Worm (Caenorhabditis elegans): ENCODE results near the gene ZK673.1.

Gene ZK673.1

DNA sequence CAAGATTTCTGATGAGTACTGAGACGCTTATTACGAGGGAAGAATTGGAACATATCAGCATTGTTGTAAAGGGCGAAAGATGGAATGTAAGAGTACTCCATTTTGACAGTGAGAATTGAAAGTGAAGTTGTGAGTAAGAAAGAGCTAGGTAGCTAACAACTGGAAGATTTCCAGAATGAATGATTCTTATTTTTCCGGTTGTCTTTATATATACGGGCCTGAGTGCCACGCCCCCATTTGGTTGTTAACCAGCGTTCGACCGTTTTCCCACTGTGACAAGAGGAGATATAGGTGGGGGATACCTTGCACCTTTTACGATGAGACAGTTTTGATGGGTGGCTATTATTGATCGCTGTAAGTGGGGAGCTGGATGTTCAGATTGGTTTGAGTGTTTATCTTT, 28.3 kb downstream of the ZK673.1 start, which contains the start of gene ZK666.1:
Gene ZK666.1 (minus strand): TSS at position 101 of the 400 bp plus-strand sequence.
- TF ChIP-seq F57A8.1 (GFP tag; optimal IDR thresholded peaks at IDR 0.05): no peak
- no peak for TF ChIP-seq snpc-4 (GFP tag; optimal IDR thresholded peaks at IDR 0.05)
- no peak for TF ChIP-seq snpc-4 (tag; optimal IDR thresholded peaks at IDR 0.05)
- no peak for TF ChIP-seq F23B12.7 (tag; optimal IDR thresholded peaks at IDR 0.05; ENCODE audit: insufficient read depth)
- no peak for TF ChIP-seq F55B11.4 (tag; optimal IDR thresholded peaks at IDR 0.05; ENCODE audit: borderline replicate concordance, insufficient read depth)
- no peak for TF ChIP-seq lir-1 (GFP tag; conservative IDR thresholded peaks at IDR 0.05)
- no peak for TF ChIP-seq nhr-90 (tag; optimal IDR thresholded peaks at IDR 0.05)
- no peak for TF ChIP-seq mes-4 (tag; optimal IDR thresholded peaks at IDR 0.05)
- no peak for TF ChIP-seq him-1 (tag; optimal IDR thresholded peaks at IDR 0.05)

DNA sequence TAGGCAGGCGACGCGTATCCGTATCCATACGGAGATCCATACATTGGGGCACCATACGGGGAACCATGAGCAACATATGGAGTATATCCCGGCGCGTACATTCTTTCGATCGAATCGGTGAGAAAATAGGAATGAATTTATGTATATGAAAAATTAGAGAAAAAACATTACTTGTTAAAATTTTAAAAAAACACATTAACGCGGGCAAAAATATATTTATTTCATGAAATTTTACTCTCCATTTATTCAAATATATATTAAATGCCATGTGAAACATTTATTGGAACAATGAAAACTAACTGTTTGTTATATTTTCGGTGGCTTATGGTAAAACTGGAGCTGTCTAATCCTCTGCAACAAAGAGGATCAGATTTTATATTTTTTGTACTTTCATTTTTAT, 28.8 kb downstream of the ZK673.1 start, which contains the start of gene ZK666.2:
Gene ZK666.2 (minus strand): TSS at position 101 of the 400 bp plus-strand sequence.
- TF ChIP-seq nhr-90 (tag; optimal IDR thresholded peaks at IDR 0.05): no peak
- TF ChIP-seq mel-28 (tag; optimal IDR thresholded peaks at IDR 0.05; ENCODE audit: borderline replicate concordance): no peak
- no peak for TF ChIP-seq Y95B8A.8 (GFP tag; IDR thresholded peaks at IDR 0.05)
- TF ChIP-seq sdz-38 (tag; optimal IDR thresholded peaks at IDR 0.05): no peak

DNA sequence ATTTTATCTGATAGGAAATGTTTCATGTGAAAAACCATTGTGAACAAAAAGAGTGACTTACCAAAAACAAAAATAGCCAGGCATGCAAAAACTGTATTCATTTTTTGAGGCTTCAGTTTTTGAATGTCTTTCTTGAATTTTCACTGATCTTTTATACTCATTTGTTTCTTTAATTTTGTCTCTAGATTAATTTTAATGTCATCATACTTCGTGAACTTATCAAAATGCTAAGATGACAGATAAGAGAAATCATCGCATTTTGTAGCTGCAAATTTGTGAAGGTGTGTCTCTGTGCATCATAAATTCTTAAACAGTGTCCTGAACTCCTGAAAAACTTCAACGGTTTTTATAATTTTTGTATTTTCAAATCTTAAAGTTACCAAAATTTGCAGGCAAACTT, 33.1 kb downstream of the ZK673.1 start, which contains the start of gene clec-58:
Gene clec-58 (minus strand): TSS at position 101 of the 400 bp plus-strand sequence.
- TF ChIP-seq F49E8.2 (tag; optimal IDR thresholded peaks at IDR 0.05; ENCODE audit: insufficient read depth) (no peak), Y53G8AR.9 (GFP tag; conservative IDR thresholded peaks at IDR 0.05) (no peak), mxl-1 (tag; optimal IDR thresholded peaks at IDR 0.05) (no peak), nhr-179 (tag; optimal IDR thresholded peaks at IDR 0.05) (no peak)

- TF ChIP-seq Y67H2A.10 (GFP tag; conservative IDR thresholded peaks at IDR 0.05): no peak
Measured at ce11 chrII:10476959-10477358, 34.0 kb downstream of the ZK673.1 start, which contains the start of gene ZK666.4. Gene ZK666.4 (plus strand): TSS chrII:10477259.

DNA sequence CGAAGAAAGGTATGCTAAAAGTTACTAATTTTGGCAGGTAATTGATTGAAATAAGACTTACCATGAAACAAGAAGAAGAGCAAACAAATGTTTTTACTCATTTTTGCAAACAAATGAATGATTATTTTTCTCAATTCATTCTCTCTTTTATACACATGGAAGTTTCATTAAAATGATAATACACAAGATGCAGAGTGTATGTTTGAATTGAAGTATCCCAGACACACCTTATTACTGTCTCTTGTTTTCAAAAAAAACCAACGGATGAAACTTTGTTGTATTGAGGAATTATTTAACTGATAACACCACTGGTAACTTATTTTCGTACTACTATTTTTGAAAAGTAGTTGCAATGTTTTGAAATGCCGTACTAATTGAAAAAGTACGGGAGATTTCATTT, 36.4 kb downstream of the ZK673.1 start, which contains the start of gene clec-59:
Gene clec-59 (minus strand): TSS at position 101 of the 400 bp plus-strand sequence.
- TF ChIP-seq lin-54 (GFP tag; optimal IDR thresholded peaks at IDR 0.05) (no peak), lin-26 (GFP tag; IDR thresholded peaks at IDR 0.05) (no peak), lir-1 (GFP tag; conservative IDR thresholded peaks at IDR 0.05) (no peak), lsl-1 (GFP tag; optimal IDR thresholded peaks at IDR 0.05) (no peak), ama-1 (optimal IDR thresholded peaks at IDR 0.05) (no peak), ama-1 (GFP tag; optimal IDR thresholded peaks at IDR 0.05) (no peak), ztf-28 (GFP tag; IDR thresholded peaks at IDR 0.05) (no peak), sptf-2 (GFP tag; optimal IDR thresholded peaks at IDR 0.05) (no peak), ztf-3 (GFP tag; optimal IDR thresholded peaks at IDR 0.05) (no peak), nfya-2 (GFP tag; IDR thresholded peaks at IDR 0.05) (no peak), ets-4 (GFP tag; optimal IDR thresholded peaks at IDR 0.05) (no peak), F10E7.11 (tag; optimal IDR thresholded peaks at IDR 0.05) (no peak), pha-4 (tag; optimal IDR thresholded peaks at IDR 0.05) (no peak), ceh-58 (GFP tag; IDR thresholded peaks at IDR 0.05) (no peak), zim-3 (tag; optimal IDR thresholded peaks at IDR 0.05) (no peak), ztf-26 (tag; optimal IDR thresholded peaks at IDR 0.05) (no peak), hlh-12 (tag; optimal IDR thresholded peaks at IDR 0.05) (no peak), nhr-179 (tag; optimal IDR thresholded peaks at IDR 0.05) (no peak), lin-40 (tag; optimal IDR thresholded peaks at IDR 0.05) (no peak), madf-3 (GFP tag; IDR thresholded peaks at IDR 0.05) (no peak)
